Fruit fly (Drosophila melanogaster) whole organism, embryonic: ENCODE measurements around the gene CG1943.
A peak's percentile ranks its signal among the peaks of the same experiment; 100 is the strongest.

Experiments
- Abd-B ChIP-seq: fragments of 200-800 bp; sonication (Bioruptor generic); optimal IDR thresholded peaks from 2 replicates; lab custom pipeline; 2018; ENCODE audit warnings: missing biosample characterization, mild to moderate bottlenecking, missing genetic modification characterization, moderate library complexity
- Atf-2 ChIP-seq: fragments of 200-800 bp; sonication (Bioruptor generic); optimal IDR thresholded peaks from 2 replicates; lab custom pipeline; 2016; ENCODE audit warnings: missing biosample characterization, missing genetic modification characterization
- Atf6 ChIP-seq: fragments of 200-800 bp; sonication (Bioruptor generic); IDR thresholded peaks from 2 replicates; pipeline ENCODE4 v1.3.6; 2022; ENCODE audit warnings: missing biosample characterization, missing genetic modification characterization
- Blimp-1 ChIP-seq: fragments of 200-800 bp; sonication (Bioruptor generic); optimal IDR thresholded peaks from 3 replicates; lab custom pipeline; 2018; ENCODE audit warnings: missing biosample characterization, missing genetic modification characterization, mild to moderate bottlenecking, moderate library complexity, missing genetic modification reagents
- CG10209 ChIP-seq: fragments of 200-800 bp; sonication (Bioruptor generic); optimal IDR thresholded peaks from 3 replicates; lab custom pipeline; 2017; ENCODE audit warnings: missing biosample characterization, mild to moderate bottlenecking, missing genetic modification characterization, missing genetic modification reagents
- CG10321 ChIP-seq: fragments of 200-800 bp; sonication (Bioruptor generic); IDR thresholded peaks from 2 replicates; pipeline ENCODE4 v1.3.6; 2022; ENCODE audit warnings: missing biosample characterization, missing genetic modification characterization
- CG10565 ChIP-seq: fragments of 200-800 bp; sonication (Bioruptor generic); optimal IDR thresholded peaks from 3 replicates; lab custom pipeline; 2016; ENCODE audit warnings: missing biosample characterization, mild to moderate bottlenecking, missing genetic modification characterization
- CG11247 ChIP-seq: fragments of 200-800 bp; sonication (Bioruptor generic); IDR thresholded peaks from 2 replicates; pipeline ENCODE4 v1.3.6; 2022; ENCODE audit warnings: missing biosample characterization, missing genetic modification characterization
- CG12236 ChIP-seq: fragments of 200-800 bp; sonication (Bioruptor generic); optimal IDR thresholded peaks from 2 replicates; lab custom pipeline; 2016; ENCODE audit warnings: missing biosample characterization, missing genetic modification characterization
- CG13123 ChIP-seq: fragments of 200-800 bp; sonication (Bioruptor generic); optimal IDR thresholded peaks from 2 replicates; lab custom pipeline; 2016; ENCODE audit warnings: missing biosample characterization, missing genetic modification characterization
- CG13894 ChIP-seq: fragments of 200-800 bp; sonication (Bioruptor generic); optimal IDR thresholded peaks from 3 replicates; lab custom pipeline; 2018; ENCODE audit warnings: missing biosample characterization, mild to moderate bottlenecking, missing genetic modification characterization, moderate library complexity
- CG14860 ChIP-seq: fragments of 200-800 bp; sonication (Bioruptor generic); IDR thresholded peaks from 3 replicates; pipeline ENCODE4 v1.3.6; 2022; ENCODE audit warnings: missing biosample characterization, missing genetic modification characterization; ENCODE audit not compliant: partially characterized antibody
- CG15011 ChIP-seq: fragments of 200-800 bp; sonication (Bioruptor generic); optimal IDR thresholded peaks from 3 replicates; lab custom pipeline; 2018; ENCODE audit warnings: missing biosample characterization, mild to moderate bottlenecking, missing genetic modification characterization
- CG15269 ChIP-seq: fragments of 200-800 bp; sonication (Bioruptor generic); optimal IDR thresholded peaks from 2 replicates; lab custom pipeline; 2018; ENCODE audit warnings: missing biosample characterization, mild to moderate bottlenecking, missing genetic modification characterization, moderate library complexity
- CG17385 ChIP-seq: fragments of 200-800 bp; sonication (Bioruptor generic); optimal IDR thresholded peaks from 3 replicates; lab custom pipeline; 2018; ENCODE audit warnings: missing biosample characterization, mild to moderate bottlenecking, missing genetic modification characterization
- CG18476 ChIP-seq: fragments of 200-800 bp; sonication (Bioruptor generic); optimal IDR thresholded peaks from 2 replicates; lab custom pipeline; 2016; ENCODE audit warnings: missing biosample characterization, mild to moderate bottlenecking, missing genetic modification characterization
- CG18764 ChIP-seq: fragments of 200-800 bp; sonication (Bioruptor generic); optimal IDR thresholded peaks from 3 replicates; lab custom pipeline; 2016; ENCODE audit warnings: missing biosample characterization, missing genetic modification characterization
- CG32772 ChIP-seq: fragments of 200-800 bp; sonication (Bioruptor generic); IDR thresholded peaks from 2 replicates; pipeline ENCODE4 v1.3.6; 2022; ENCODE audit warnings: missing biosample characterization, missing genetic modification characterization
- CG3838 ChIP-seq: fragments of 200-800 bp; sonication (Bioruptor generic); optimal IDR thresholded peaks from 3 replicates; lab custom pipeline; 2016; ENCODE audit warnings: missing biosample characterization, missing genetic modification characterization
- CG4617 ChIP-seq: fragments of 200-800 bp; sonication (Bioruptor generic); optimal IDR thresholded peaks from 3 replicates; lab custom pipeline; 2016; ENCODE audit warnings: missing biosample characterization, missing genetic modification characterization, borderline replicate concordance
- CG6175 ChIP-seq: fragments of 200-800 bp; sonication (Bioruptor generic); IDR thresholded peaks from 3 replicates; pipeline ENCODE4 v1.3.6; 2022; ENCODE audit warnings: missing biosample characterization, missing genetic modification characterization
- CG6765 ChIP-seq: fragments of 200-800 bp; sonication (Bioruptor generic); optimal IDR thresholded peaks from 3 replicates; lab custom pipeline; 2017; ENCODE audit warnings: missing biosample characterization, mild to moderate bottlenecking, missing genetic modification characterization
- CG7928 ChIP-seq: fragments of 200-800 bp; sonication (Bioruptor generic); optimal IDR thresholded peaks from 2 replicates; lab custom pipeline; 2017; ENCODE audit warnings: missing biosample characterization, mild to moderate bottlenecking, missing genetic modification characterization
- CG9817 ChIP-seq: fragments of 200-800 bp; sonication (Bioruptor generic); optimal IDR thresholded peaks from 2 replicates; lab custom pipeline; 2018; ENCODE audit warnings: missing biosample characterization, mild to moderate bottlenecking, missing genetic modification characterization, moderate library complexity
- CkIIα-i1 ChIP-seq: fragments of 200-800 bp; sonication (Bioruptor generic); IDR thresholded peaks from 2 replicates; pipeline ENCODE4 v1.3.6; 2022; ENCODE audit warnings: missing biosample characterization, missing genetic modification characterization
- Dip3 ChIP-seq: fragments of 200-800 bp; sonication (Bioruptor generic); optimal IDR thresholded peaks from 3 replicates; lab custom pipeline; 2016; ENCODE audit warnings: missing biosample characterization, missing genetic modification characterization
- Elba2 ChIP-seq: fragments of 200-800 bp; sonication (Bioruptor generic); optimal IDR thresholded peaks from 3 replicates; lab custom pipeline; 2016; ENCODE audit warnings: missing biosample characterization, missing genetic modification characterization
- Fer1 ChIP-seq: fragments of 200-800 bp; sonication (Bioruptor generic); optimal IDR thresholded peaks from 2 replicates; lab custom pipeline; 2017; ENCODE audit warnings: missing biosample characterization, mild to moderate bottlenecking, missing genetic modification characterization
- HLH4C ChIP-seq: fragments of 200-800 bp; sonication (Bioruptor generic); IDR thresholded peaks from 3 replicates; pipeline ENCODE4 v1.3.6; 2022; ENCODE audit warnings: missing biosample characterization, missing genetic modification characterization; ENCODE audit not compliant: partially characterized antibody
- Hmr ChIP-seq: fragments of 200-800 bp; sonication (Bioruptor generic); optimal IDR thresholded peaks from 3 replicates; lab custom pipeline; 2017; ENCODE audit warnings: mild to moderate bottlenecking, missing biosample characterization, missing genetic modification reagents, missing genetic modification characterization
- Hsf ChIP-seq: fragments of 200-800 bp; sonication (Bioruptor generic); optimal IDR thresholded peaks from 3 replicates; lab custom pipeline; 2016; ENCODE audit warnings: missing biosample characterization, missing genetic modification characterization
- Lpt ChIP-seq: fragments of >200 bp; optimal IDR thresholded peaks from 2 replicates; lab custom pipeline; 2018; ENCODE audit warnings: missing biosample characterization, missing genetic modification characterization
- Sox100B ChIP-seq: fragments of 200-800 bp; sonication (Bioruptor generic); optimal IDR thresholded peaks from 3 replicates; lab custom pipeline; 2018; ENCODE audit warnings: missing biosample characterization, mild to moderate bottlenecking, missing genetic modification characterization
- Stat92E ChIP-seq, 3 experiments: fragments of >200 bp in 2 of 3; fragments of 200-800 bp in 1 of 3; sonication (Bioruptor generic) in 1 of 3; optimal IDR thresholded peaks; 2 replicates each; lab custom pipeline; 2017 to 2019; ENCODE audit warnings: missing biosample characterization in 3 of 3, missing genetic modification characterization in 3 of 3, mild to moderate bottlenecking in 1 of 3, moderate library complexity in 1 of 3
- ac ChIP-seq: fragments of 200-800 bp; sonication (Bioruptor generic); optimal IDR thresholded peaks from 3 replicates; lab custom pipeline; 2017; ENCODE audit warnings: missing biosample characterization, mild to moderate bottlenecking, missing genetic modification characterization
- fd102C ChIP-seq: fragments of 200-800 bp; sonication (Bioruptor generic); optimal IDR thresholded peaks from 2 replicates; lab custom pipeline; 2018; ENCODE audit warnings: missing biosample characterization, mild to moderate bottlenecking, missing genetic modification characterization, moderate library complexity
- gce ChIP-seq: fragments of 200-800 bp; sonication (Bioruptor generic); IDR thresholded peaks from 3 replicates; pipeline ENCODE4 v1.3.6; 2022; ENCODE audit warnings: missing biosample characterization, missing genetic modification characterization
- gt ChIP-seq: fragments of 200-800 bp; sonication (Bioruptor generic); IDR thresholded peaks from 2 replicates; pipeline ENCODE4 v1.3.6; 2022; ENCODE audit warnings: missing biosample characterization, missing genetic modification characterization
- hkb ChIP-seq, 2 experiments: fragments of 200-800 bp in 1 of 2; fragments of >200 bp in 1 of 2; sonication (Bioruptor generic) in 1 of 2; IDR thresholded peaks in 1 of 2; optimal IDR thresholded peaks in 1 of 2; 2 replicates each; pipeline versions ENCODE4 v1.3.6 to Lab custom; 2017 to 2022; ENCODE audit warnings: missing biosample characterization in 1 of 2, missing genetic modification characterization in 1 of 2
- jing ChIP-seq: fragments of 200-800 bp; sonication (Bioruptor generic); optimal IDR thresholded peaks from 2 replicates; lab custom pipeline; 2018; ENCODE audit warnings: missing biosample characterization, mild to moderate bottlenecking, missing genetic modification characterization
- knrl ChIP-seq: fragments of 200-800 bp; sonication (Bioruptor generic); IDR thresholded peaks from 3 replicates; pipeline ENCODE4 v1.3.6; 2022; ENCODE audit warnings: missing biosample characterization, missing genetic modification characterization; ENCODE audit not compliant: partially characterized antibody
- prd ChIP-seq, 3 experiments: fragments of >200 bp in 2 of 3; fragments of 200-800 bp in 1 of 3; sonication (Bioruptor generic) in 1 of 3; optimal IDR thresholded peaks in 2 of 3; IDR thresholded peaks in 1 of 3; 2 replicates in 2 of 3; 3 replicates in 1 of 3; pipeline versions ENCODE4 v1.3.6 to Lab custom; 2017 to 2022; ENCODE audit warnings: missing biosample characterization in 1 of 3, missing genetic modification characterization in 1 of 3
- repo ChIP-seq: fragments of 200-800 bp; sonication (Bioruptor generic); optimal IDR thresholded peaks from 2 replicates; lab custom pipeline; 2016; ENCODE audit warnings: missing biosample characterization, missing genetic modification characterization
- sd ChIP-seq: fragments of 200-800 bp; sonication (Bioruptor generic); optimal IDR thresholded peaks from 3 replicates; lab custom pipeline; 2018; ENCODE audit warnings: missing biosample characterization, mild to moderate bottlenecking, missing genetic modification characterization, moderate library complexity
- seq ChIP-seq: fragments of 200-800 bp; sonication (Bioruptor generic); IDR thresholded peaks from 2 replicates; pipeline ENCODE4 v1.3.6; 2022; ENCODE audit warnings: missing biosample characterization, missing genetic modification characterization
- sqz ChIP-seq: fragments of 200-800 bp; sonication (Bioruptor generic); optimal IDR thresholded peaks from 3 replicates; lab custom pipeline; 2018; ENCODE audit warnings: missing biosample characterization, mild to moderate bottlenecking, missing genetic modification characterization
- toy ChIP-seq: fragments of 200-800 bp; sonication (Bioruptor generic); IDR thresholded peaks from 2 replicates; pipeline ENCODE4 v1.3.6; 2022; ENCODE audit warnings: missing biosample characterization, missing genetic modification characterization
- tx ChIP-seq: fragments of 200-800 bp; sonication (Bioruptor generic); optimal IDR thresholded peaks from 2 replicates; lab custom pipeline; 2016; ENCODE audit warnings: missing biosample characterization, missing genetic modification characterization
- vfl ChIP-seq: fragments of 200-800 bp; sonication (Bioruptor generic); optimal IDR thresholded peaks from 2 replicates; lab custom pipeline; 2016; ENCODE audit warnings: missing biosample characterization, missing genetic modification characterization
- zf30C ChIP-seq: fragments of 200-800 bp; sonication (Bioruptor generic); optimal IDR thresholded peaks from 3 replicates; lab custom pipeline; 2018; ENCODE audit warnings: missing biosample characterization, mild to moderate bottlenecking, missing genetic modification characterization

CG1943 gene

dm6 chr3R:7091904-7092303 lies 17.2 kb downstream of the CG1943 start (continued):
- TF ChIP-seq seq (no peak), CG13123 (GFP tag; lab: Kevin White, UChicago) (no peak), CG10209 (GFP tag; lab: Kevin White, UChicago) (no peak), HLH4C (GFP tag; lab: Robert Waterston, UW) (peak; percentile 56; the same call in 2 of the 3 replicates), Fer1 (GFP tag; lab: Kevin White, UChicago) (no peak), Elba2 (GFP tag; lab: Kevin White, UChicago) (no peak), CG15011 (GFP tag; lab: Kevin White, UChicago) (no peak), vfl (no peak), CG18764 (GFP tag; lab: Kevin White, UChicago) (no peak), zf30C (GFP tag; lab: Kevin White, UChicago) (peak; percentile 44), repo (GFP tag; lab: Kevin White, UChicago) (no peak), Abd-B (peak; percentile 18), CG9817 (peak; percentile 22), gce (GFP tag; lab: Robert Waterston, UW) (no peak), Hsf (GFP tag; lab: Kevin White, UChicago) (peak; percentile 34), CG7928 (GFP tag; lab: Kevin White, UChicago) (no peak), CG13894 (tag; lab: Kevin White, UChicago) (no peak), Sox100B (no peak), CkIIα-i1 (GFP tag; lab: Robert Waterston, UW) (no peak), CG10565 (GFP tag; lab: Kevin White, UChicago) (no peak), CG11247 (GFP tag; lab: Robert Waterston, UW) (no peak), hkb (optimal IDR thresholded peaks at IDR 0.05; lab: Kevin White, UChicago) (no peak), hkb (GFP tag; IDR thresholded peaks at IDR 0.05; lab: Robert Waterston, UW) (no peak), Blimp-1 (GFP tag; lab: Kevin White, UChicago) (no peak), sd (tag; lab: Kevin White, UChicago) (no peak), CG18476 (GFP tag; lab: Kevin White, UChicago) (no peak), tx (no peak), CG32772 (no peak), CG6765 (no peak), CG4617 (GFP tag; lab: Kevin White, UChicago) (peak; percentile 24), jing (no peak), Atf6 (GFP tag; lab: Robert Waterston, UW) (no peak), CG6175 (GFP tag; lab: Robert Waterston, UW) (no peak), CG3838 (GFP tag; lab: Kevin White, UChicago) (no peak), Stat92E (GFP tag; optimal IDR thresholded peaks at IDR 0.05; lab: Kevin White, UChicago) (no peak), fd102C (GFP tag; lab: Kevin White, UChicago) (no peak), CG17385 (GFP tag; lab: Kevin White, UChicago) (no peak), CG14860 (GFP tag; lab: Robert Waterston, UW) (peak; percentile 70), Hmr (peak; percentile 26), CG15269 (tag; lab: Kevin White, UChicago) (no peak), ac (GFP tag; lab: Kevin White, UChicago) (no peak), Dip3 (GFP tag; lab: Kevin White, UChicago) (no peak), prd (optimal IDR thresholded peaks at IDR 0.05; lab: Kevin White, UChicago) (no peak), prd (GFP tag; IDR thresholded peaks at IDR 0.05; lab: Robert Waterston, UW) (no peak), knrl (peak; percentile 70; the same call in 2 of the 3 replicates), CG10321 (no peak), Atf-2 (GFP tag; lab: Kevin White, UChicago) (no peak), toy (no peak), sqz (GFP tag; lab: Kevin White, UChicago) (no peak), Lpt (GFP tag; lab: Kevin White, UChicago) (no peak), gt (GFP tag; lab: Robert Waterston, UW) (no peak), CG12236 (GFP tag; lab: Kevin White, UChicago) (no peak)
